Fruit fly (Drosophila melanogaster) whole organism, prepupa: ENCODE measurements around the gene kat80.

Experiments used
- Blimp-1 ChIP-seq: fragments of 200-800 bp; sonication (Bioruptor generic); optimal IDR thresholded peaks from 3 replicates; lab custom pipeline; 2017; ENCODE audit warnings: missing biosample characterization, missing genetic modification characterization, mild to moderate bottlenecking, moderate library complexity, missing genetic modification reagents
- CG10631 ChIP-seq: fragments of 200-800 bp; sonication (Bioruptor generic); optimal IDR thresholded peaks from 2 replicates; lab custom pipeline; 2016; ENCODE audit warnings: missing biosample characterization, missing genetic modification characterization
- CG11294 ChIP-seq: fragments of 200-800 bp; sonication (Bioruptor generic); IDR thresholded peaks from 2 replicates; pipeline ENCODE4 v1.3.6; 2022; ENCODE audit warnings: missing biosample characterization, missing genetic modification characterization
- CG8632 ChIP-seq: fragments of 200-800 bp; sonication (Bioruptor generic); optimal IDR thresholded peaks from 3 replicates; lab custom pipeline; 2016; ENCODE audit warnings: missing biosample characterization, missing genetic modification characterization
- Gug ChIP-seq: fragments of 200-800 bp; sonication (Bioruptor generic); IDR thresholded peaks from 2 replicates; pipeline ENCODE4 v1.3.6; 2022; ENCODE audit warnings: missing biosample characterization, missing genetic modification characterization
- Hr4 ChIP-seq: fragments of 200-800 bp; sonication (Bioruptor generic); optimal IDR thresholded peaks from 3 replicates; lab custom pipeline; 2016; ENCODE audit warnings: missing biosample characterization, missing genetic modification characterization
- pdm3 ChIP-seq: fragments of 200-800 bp; sonication (Bioruptor generic); optimal IDR thresholded peaks from 3 replicates; lab custom pipeline; 2016; ENCODE audit warnings: missing biosample characterization, missing genetic modification characterization
- spab ChIP-seq: fragments of 200-800 bp; sonication (Bioruptor generic); optimal IDR thresholded peaks from 2 replicates; lab custom pipeline; 2017; ENCODE audit warnings: missing biosample characterization, mild to moderate bottlenecking, missing genetic modification characterization, missing genetic modification reagents

dm6 chrX:16281305-16281704 is 5.3 kb upstream of the kat80 start:
- TF ChIP-seq Hr4 (GFP tag; lab: Kevin White, UChicago): no peak
- no peak for TF ChIP-seq Blimp-1 (GFP tag; lab: Kevin White, UChicago)
- TF ChIP-seq CG11294 (GFP tag; lab: Robert Waterston, UW): no peak
- no peak for TF ChIP-seq CG8632
- TF ChIP-seq CG10631 (GFP tag; lab: Kevin White, UChicago): no peak
- TF ChIP-seq spab (GFP tag; lab: Kevin White, UChicago): no peak
- TF ChIP-seq Gug (GFP tag; lab: Robert Waterston, UW): no peak
- TF ChIP-seq pdm3: no peak
